Worm (Caenorhabditis elegans) whole organism, midembryonic: ENCODE measurements around the gene Y52E8A.6.

Source experiments
- T22C8.4 ChIP-seq: fragments of 200-800 bp; sonication (Bioruptor generic); IDR thresholded peaks from 2 replicates; pipeline ENCODE4 v1.3.6; 2022; ENCODE audit warnings: missing genetic modification characterization, missing compliant biosample characterization
- cog-1 ChIP-seq: sonication (generic microtip); optimal IDR thresholded peaks from 2 replicates; lab custom pipeline; 2016; ENCODE audit warnings: missing genetic modification characterization, missing compliant biosample characterization
- flt-1 ChIP-seq: fragments of 200-800 bp; sonication (Bioruptor generic); IDR thresholded peaks from 2 replicates; pipeline ENCODE4 v1.3.6; 2022; ENCODE audit warnings: missing genetic modification characterization, missing compliant biosample characterization
- klf-2 ChIP-seq: fragments of 200-800 bp; sonication (Bioruptor generic); conservative IDR thresholded peaks from 2 replicates; pipeline ENCODE4 v1.3.6; 2022; ENCODE audit warnings: missing genetic modification reagents, missing genetic modification characterization, missing compliant biosample characterization
- med-1 ChIP-seq: sonication (generic microtip); optimal IDR thresholded peaks from 2 replicates; lab custom pipeline; 2017; ENCODE audit warnings: missing genetic modification characterization, mild to moderate bottlenecking, missing compliant biosample characterization, antibody characterized with exemption, missing genetic modification reagents; ENCODE audit not compliant: insufficient read depth
- ref-1 ChIP-seq: fragments of 200-800 bp; sonication (Bioruptor generic); conservative IDR thresholded peaks from 2 replicates; pipeline ENCODE4 v1.3.6; 2022; ENCODE audit warnings: missing genetic modification reagents, missing genetic modification characterization, missing compliant biosample characterization
- tab-1 ChIP-seq: fragments of 200-800 bp; sonication (Bioruptor generic); IDR thresholded peaks from 2 replicates; pipeline ENCODE4 v1.3.6; 2022; ENCODE audit warnings: missing genetic modification characterization, missing compliant biosample characterization
- ztf-23 ChIP-seq: fragments of 200-800 bp; sonication (Bioruptor generic); IDR thresholded peaks from 2 replicates; pipeline ENCODE4 v1.3.6; 2022; ENCODE audit warnings: missing genetic modification reagents, missing genetic modification characterization, missing compliant biosample characterization
- ztf-29 ChIP-seq: fragments of 200-800 bp; sonication (Bioruptor generic); IDR thresholded peaks from 2 replicates; pipeline ENCODE4 v1.3.6; 2022; ENCODE audit warnings: missing genetic modification reagents, missing genetic modification characterization, missing compliant biosample characterization

- peak; percentile 25 for TF ChIP-seq cog-1 (tag; lab: Kevin White, UChicago)
- TF ChIP-seq ztf-23: peak; percentile 77
- no peak for TF ChIP-seq klf-2
- peak; percentile 83 for TF ChIP-seq flt-1 (GFP tag; lab: Robert Waterston, UW)
- 0 out of 2 replicates have a peak, but pooled peaks have one; percentile 48 for TF ChIP-seq T22C8.4
- TF ChIP-seq ref-1 (GFP tag; lab: Robert Waterston, UW): no peak
- TF ChIP-seq ztf-29 (GFP tag; lab: Robert Waterston, UW): no peak
- no peak for TF ChIP-seq med-1
- TF ChIP-seq tab-1: no peak
Observed at ce11 chrII:4299227-4299703, 20.5 kb downstream of the Y52E8A.6 start, which contains the start of gene sco-1.
